Fruit fly (Drosophila melanogaster): ENCODE results near the gene E5.

E5 gene

dm6 chr3R:13895602-13896001 is 20.9 kb upstream of the E5 start:
- TF ChIP-seq Ets65A (GFP tag), result peak; percentile 83
- TF ChIP-seq crol (GFP tag; IDR thresholded peaks at IDR 0.05), result peak; percentile 65
- peak; percentile 83 for TF ChIP-seq Nf-YB (GFP tag; optimal IDR thresholded peaks at IDR 0.05)
- TF ChIP-seq pros (GFP tag; optimal IDR thresholded peaks at IDR 0.05), result peak; percentile 19
- peak; percentile 34 for TF ChIP-seq oc (tag; optimal IDR thresholded peaks at IDR 0.05)
- peak; percentile 40 for TF ChIP-seq gsb-n (tag; optimal IDR thresholded peaks at IDR 0.05)
- peak; percentile 58 for TF ChIP-seq abd-A (tag; optimal IDR thresholded peaks at IDR 0.05)
- TF ChIP-seq ewg (GFP tag; optimal IDR thresholded peaks at IDR 0.05), result peak; percentile 35
- TF ChIP-seq Hey (tag; optimal IDR thresholded peaks at IDR 0.05), result peak; percentile 16
- TF ChIP-seq toy (GFP tag; IDR thresholded peaks at IDR 0.05), result no peak
- TF ChIP-seq NC2α (GFP tag; optimal IDR thresholded peaks at IDR 0.05), result no peak
- TF ChIP-seq Atf6 (GFP tag; IDR thresholded peaks at IDR 0.05), result no peak
- TF ChIP-seq CG5245 (GFP tag; optimal IDR thresholded peaks at IDR 0.05), result no peak
- 0 out of 4 replicates have a peak, but pooled peaks have one; percentile 49 for TF ChIP-seq chinmo (GFP tag; IDR thresholded peaks at IDR 0.05; ENCODE audit: partially characterized antibody)
- peak; percentile 88 for TF ChIP-seq seq (GFP tag; IDR thresholded peaks at IDR 0.05)
- TF ChIP-seq sima (GFP tag; optimal IDR thresholded peaks at IDR 0.05), result no peak
- 0 out of 2 replicates have a peak, but pooled peaks have one; percentile 14 for TF ChIP-seq CG10321 (GFP tag; IDR thresholded peaks at IDR 0.05)
- TF ChIP-seq Nf-YC (tag; optimal IDR thresholded peaks at IDR 0.05), result peak; percentile 91
- no peak for TF ChIP-seq CG11456 (GFP tag; IDR thresholded peaks at IDR 0.05)
- TF ChIP-seq CG10565 (GFP tag; optimal IDR thresholded peaks at IDR 0.05), result no peak
- TF ChIP-seq Dad (GFP tag; optimal IDR thresholded peaks at IDR 0.05), result no peak

dm6 chr3R:13894756-13895155 is 20.0 kb upstream of the E5 start:
- no peak for TF ChIP-seq BtbVII (GFP tag; optimal IDR thresholded peaks at IDR 0.05)
- no peak for TF ChIP-seq hkb (optimal IDR thresholded peaks at IDR 0.05)
- TF ChIP-seq hkb (GFP tag; IDR thresholded peaks at IDR 0.05), result no peak
- 0 out of 3 replicates have a peak, but pooled peaks have one; percentile 16 for TF ChIP-seq CG2199 (GFP tag; IDR thresholded peaks at IDR 0.05)
- TF ChIP-seq tll (GFP tag; optimal IDR thresholded peaks at IDR 0.05), result peak in 1 of 2 experiments; percentile 97

DNA sequence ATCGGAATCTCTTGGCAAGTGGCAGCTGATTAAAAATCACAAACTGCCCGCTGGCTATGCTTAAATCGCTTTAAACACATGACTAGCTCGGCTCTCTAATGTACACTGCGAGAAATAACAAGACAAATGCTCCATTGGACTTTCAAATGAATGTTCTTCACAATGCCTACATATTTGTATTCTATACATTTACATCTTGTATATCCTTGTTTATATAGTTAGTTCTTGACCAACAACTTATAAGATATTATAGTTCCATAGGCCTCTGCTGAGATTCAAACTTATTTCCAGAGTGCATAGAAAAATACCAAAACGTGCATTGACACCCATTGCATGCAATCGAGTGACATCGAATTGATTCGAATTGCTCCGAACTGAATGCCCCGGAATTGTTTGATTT is 18.2 kb upstream of the E5 start:
- peak; percentile 45; the same call in 1 of the 2 replicates for TF ChIP-seq esg (GFP tag; conservative IDR thresholded peaks at IDR 0.05)
- TF ChIP-seq trem (tag; optimal IDR thresholded peaks at IDR 0.05), result peak; percentile 14
- TF ChIP-seq CG12769 (tag; optimal IDR thresholded peaks at IDR 0.05), result peak; percentile 3
- peak; percentile 25 for TF ChIP-seq CG30403 (GFP tag; optimal IDR thresholded peaks at IDR 0.05)
- no peak for TF ChIP-seq Meics (GFP tag; optimal IDR thresholded peaks at IDR 0.05)
- TF ChIP-seq Gug (GFP tag; IDR thresholded peaks at IDR 0.05), result no peak
- TF ChIP-seq sens (GFP tag), result peak; percentile 90
- no peak for TF ChIP-seq Dbx (GFP tag; IDR thresholded peaks at IDR 0.05)
- TF ChIP-seq slbo (GFP tag; IDR thresholded peaks at IDR 0.05), result no peak
- no peak for TF ChIP-seq CG9727 (GFP tag; optimal IDR thresholded peaks at IDR 0.05)
- TF ChIP-seq CG16813 (GFP tag; IDR thresholded peaks at IDR 0.05; ENCODE audit: partially characterized antibody), result no peak
- TF ChIP-seq CG3281 (GFP tag; optimal IDR thresholded peaks at IDR 0.05), result no peak
- TF ChIP-seq E2f1 (GFP tag; IDR thresholded peaks at IDR 0.05), result 0 out of 2 replicates have a peak, but pooled peaks have one; percentile 16
- peak; percentile 59; the same call in 1 of the 2 replicates for TF ChIP-seq ara (GFP tag; IDR thresholded peaks at IDR 0.05)
- peak; percentile 20 for TF ChIP-seq lab (GFP tag; optimal IDR thresholded peaks at IDR 0.05)
- no peak for TF ChIP-seq CG1832 (GFP tag; optimal IDR thresholded peaks at IDR 0.05)
- no peak for TF ChIP-seq CG7745 (tag; optimal IDR thresholded peaks at IDR 0.05)
- TF ChIP-seq grau (tag; optimal IDR thresholded peaks at IDR 0.05), result peak; percentile 38
- peak; percentile 11 for TF ChIP-seq CG1602 (GFP tag; optimal IDR thresholded peaks at IDR 0.05)
- TF ChIP-seq Scr (GFP tag; IDR thresholded peaks at IDR 0.05; ENCODE audit: partially characterized antibody), result no peak
- TF ChIP-seq CG17359 (tag; optimal IDR thresholded peaks at IDR 0.05), result peak; percentile 60
- TF ChIP-seq pb (GFP tag; optimal IDR thresholded peaks at IDR 0.05), result no peak
- TF ChIP-seq tgo (GFP tag; IDR thresholded peaks at IDR 0.05), result 0 out of 3 replicates have a peak, but pooled peaks have one; percentile 15
- TF ChIP-seq CG14965 (GFP tag; optimal IDR thresholded peaks at IDR 0.05; ENCODE audit: borderline replicate concordance), result no peak

Data from whole organism, embryonic.